Worm (Caenorhabditis elegans) whole organism, L3 larva: ENCODE data around the gene vab-23.

Experiments
- ZK546.5 ChIP-seq: sonication (generic microtip); optimal IDR thresholded peaks from 2 replicates; lab custom pipeline; 2017; ENCODE audit warnings: missing biosample characterization, missing genetic modification characterization
- ceh-16 ChIP-seq: sonication (generic microtip); optimal IDR thresholded peaks from 2 replicates; lab custom pipeline; 2017; ENCODE audit warnings: missing biosample characterization, missing genetic modification characterization
- elt-3 ChIP-seq, 3 experiments: fragments of 150-350 bp in 1 of 3; sonication (generic microtip) in 2 of 3; optimal IDR thresholded peaks; 2 replicates in 2 of 3; 4 replicates in 1 of 3; lab custom pipeline; 2014 to 2017; ENCODE audit warnings: missing biosample characterization in 3 of 3, missing genetic modification characterization in 3 of 3
- mdl-1 ChIP-seq: fragments of 150-350 bp; optimal IDR thresholded peaks from 2 replicates; lab custom pipeline; 2014; ENCODE audit warnings: missing biosample characterization, missing genetic modification characterization
- snpc-4 ChIP-seq: fragments of 150-350 bp; optimal IDR thresholded peaks from 2 replicates; lab custom pipeline; 2014; ENCODE audit warnings: missing biosample characterization, missing genetic modification characterization
- tbx-2 ChIP-seq: sonication (generic microtip); optimal IDR thresholded peaks from 2 replicates; lab custom pipeline; 2016; ENCODE audit warnings: mild to moderate bottlenecking, missing genetic modification characterization, missing compliant biosample characterization

DNA sequence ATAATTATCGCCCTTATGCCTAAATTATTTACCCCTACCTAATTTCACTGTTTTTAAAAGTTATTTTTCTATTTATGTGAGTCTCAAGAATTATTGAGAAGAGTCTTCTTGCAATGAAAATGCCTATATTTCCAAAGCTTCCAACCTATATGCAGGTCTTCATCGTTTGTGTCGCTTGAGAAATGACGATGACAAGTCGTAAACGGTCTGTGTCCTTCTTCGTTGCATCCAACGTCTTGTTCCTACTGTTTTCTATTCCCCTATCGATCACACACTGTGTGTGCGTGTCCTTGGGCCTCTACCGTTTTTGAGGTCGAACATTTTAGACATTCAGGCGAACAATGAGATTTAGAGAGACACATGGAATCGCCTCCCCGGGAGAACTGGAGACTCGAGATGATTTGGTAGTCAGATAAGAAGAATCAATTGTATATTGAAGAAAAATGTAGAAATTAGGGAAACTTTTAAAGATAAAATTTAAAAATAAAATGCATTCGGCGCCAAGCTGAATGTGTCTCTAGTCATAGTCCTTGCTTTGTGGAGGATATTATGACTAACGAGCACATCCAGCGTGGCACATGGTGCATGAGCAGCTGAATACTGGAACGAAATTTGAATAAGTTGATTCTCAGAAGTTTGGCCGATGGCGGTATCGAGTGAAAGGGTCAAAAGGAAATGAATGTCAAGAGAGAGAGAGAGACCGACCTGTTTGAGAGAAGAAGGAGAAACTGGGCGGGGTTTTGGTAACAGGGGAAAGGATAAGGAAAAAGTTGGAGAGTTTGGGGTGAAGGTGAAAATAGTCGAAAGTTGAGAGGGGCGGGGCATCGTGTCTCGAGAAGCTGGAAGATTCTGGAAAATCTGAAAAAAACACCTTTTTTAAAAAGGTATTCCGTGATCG lies 20.3 kb downstream of the vab-23 start:
- TF ChIP-seq elt-3 (tag; optimal IDR thresholded peaks at IDR 0.05; lab: Kevin White, UChicago) (no peak), snpc-4 (tag; lab: Kevin White, UChicago) (no peak), ZK546.5 (no peak), mdl-1 (tag; lab: Kevin White, UChicago) (no peak), tbx-2 (tag; lab: Kevin White, UChicago) (no peak), ceh-16 (no peak)
